Worm (Caenorhabditis elegans): ENCODE measurements around the gene B0280.2.

The B0280.2 gene

ce11 chrIII:7153747-7154238 is 29.3 kb downstream of the B0280.2 start, which contains the start of gene ogt-1:
Gene ogt-1 (minus strand): TSS chrIII:7153797.
- TF ChIP-seq lin-39 (tag; optimal IDR thresholded peaks at IDR 0.05), result no peak
- no peak for TF ChIP-seq unc-39 (tag; optimal IDR thresholded peaks at IDR 0.05)
- peak; percentile 92 for TF ChIP-seq F13H6.1 (tag; optimal IDR thresholded peaks at IDR 0.05)
- TF ChIP-seq mab-5 (tag; optimal IDR thresholded peaks at IDR 0.05), result peak; percentile 64
- TF ChIP-seq ztf-11 (tag; optimal IDR thresholded peaks at IDR 0.05), result no peak
- TF ChIP-seq elt-3 (tag; optimal IDR thresholded peaks at IDR 0.05), result no peak
- TF ChIP-seq C34F6.9 (tag; optimal IDR thresholded peaks at IDR 0.05), result peak; percentile 94
- TF ChIP-seq nhr-237 (tag; optimal IDR thresholded peaks at IDR 0.05), result no peak
- TF ChIP-seq nhr-25 (tag; optimal IDR thresholded peaks at IDR 0.05), result peak; percentile 94
- TF ChIP-seq snpc-4 (tag; optimal IDR thresholded peaks at IDR 0.05), result peak; percentile 80
- peak; percentile 84 for TF ChIP-seq ama-1 (optimal IDR thresholded peaks at IDR 0.05)
- no peak for TF ChIP-seq peb-1 (tag; optimal IDR thresholded peaks at IDR 0.05)
- no peak for TF ChIP-seq nhr-23 (tag; optimal IDR thresholded peaks at IDR 0.05)
- peak; percentile 96 for TF ChIP-seq unc-55 (GFP tag; optimal IDR thresholded peaks at IDR 0.05)
- TF ChIP-seq ceh-16 (tag; optimal IDR thresholded peaks at IDR 0.05), result peak; percentile 67
- no peak for TF ChIP-seq skn-1 (tag; optimal IDR thresholded peaks at IDR 0.05)
- no peak for TF ChIP-seq alr-1 (tag; optimal IDR thresholded peaks at IDR 0.05)
- no peak for TF ChIP-seq dmd-4 (tag; optimal IDR thresholded peaks at IDR 0.05)
- TF ChIP-seq Y55F3AM.14 (GFP tag; optimal IDR thresholded peaks at IDR 0.05), result peak; percentile 39
- no peak for TF ChIP-seq nhr-77 (tag; optimal IDR thresholded peaks at IDR 0.05)
- no peak for TF ChIP-seq nhr-10 (tag; optimal IDR thresholded peaks at IDR 0.05)
- TF ChIP-seq lin-11 (tag; optimal IDR thresholded peaks at IDR 0.05), result no peak
- peak; percentile 82 for TF ChIP-seq lin-13 (GFP tag; optimal IDR thresholded peaks at IDR 0.05)
- no peak for TF ChIP-seq unc-62 (GFP tag; optimal IDR thresholded peaks at IDR 0.05)
- no peak for TF ChIP-seq R02D3.7 (tag; optimal IDR thresholded peaks at IDR 0.05)
- TF ChIP-seq blmp-1 (tag; optimal IDR thresholded peaks at IDR 0.05; ENCODE audit: insufficient read depth), result peak; percentile 66
- peak; percentile 98 for TF ChIP-seq egl-27 (tag; optimal IDR thresholded peaks at IDR 0.05)
- TF ChIP-seq sma-9 (GFP tag; optimal IDR thresholded peaks at IDR 0.05), result peak; percentile 98
- TF ChIP-seq sma-9 (tag; optimal IDR thresholded peaks at IDR 0.05), result no peak
- peak; percentile 48 for TF ChIP-seq ZK546.5 (tag; optimal IDR thresholded peaks at IDR 0.05)
- peak; percentile 79 for TF ChIP-seq fos-1 (tag; optimal IDR thresholded peaks at IDR 0.05)
- peak; percentile 95 for TF ChIP-seq crh-2 (tag; optimal IDR thresholded peaks at IDR 0.05)
- peak; percentile 93 for TF ChIP-seq ztf-4 (tag; optimal IDR thresholded peaks at IDR 0.05)
- peak; percentile 58 for TF ChIP-seq zag-1 (tag; optimal IDR thresholded peaks at IDR 0.05)
- no peak for TF ChIP-seq mbf-1 (tag; optimal IDR thresholded peaks at IDR 0.05)
- no peak for TF ChIP-seq aly-2 (tag; optimal IDR thresholded peaks at IDR 0.05)
- TF ChIP-seq nhr-11 (tag; optimal IDR thresholded peaks at IDR 0.05), result no peak
- TF ChIP-seq sem-4 (tag; optimal IDR thresholded peaks at IDR 0.05), result peak; percentile 88
- TF ChIP-seq nhr-129 (tag; optimal IDR thresholded peaks at IDR 0.05), result peak; percentile 90
- TF ChIP-seq nhr-21 (tag; optimal IDR thresholded peaks at IDR 0.05), result peak; percentile 72
- TF ChIP-seq sma-3 (GFP tag; optimal IDR thresholded peaks at IDR 0.05), result peak; percentile 86
- peak; percentile 91 for TF ChIP-seq nhr-6 (tag; optimal IDR thresholded peaks at IDR 0.05)
- no peak for TF ChIP-seq elt-1 (tag; optimal IDR thresholded peaks at IDR 0.05)
- peak; percentile 81 for TF ChIP-seq gmeb-1 (tag; optimal IDR thresholded peaks at IDR 0.05)
- no peak for TF ChIP-seq ztf-1 (GFP tag; conservative IDR thresholded peaks at IDR 0.05)
- peak; percentile 56 to 93 for TF ChIP-seq lsy-2 (tag; optimal IDR thresholded peaks at IDR 0.05)
- no peak for TF ChIP-seq nhr-12 (tag; optimal IDR thresholded peaks at IDR 0.05)
- TF ChIP-seq mdl-1 (tag; optimal IDR thresholded peaks at IDR 0.05), result peak; percentile 71 to 85
- TF ChIP-seq ceh-82 (tag; optimal IDR thresholded peaks at IDR 0.05), result no peak

Measured in whole organism, L2 larva.